Worm (Caenorhabditis elegans): ENCODE data around the gene R10E11.5.

ce11 chrIII:9740663-9741062 lies 48.8 kb downstream of the R10E11.5 start:
- TF ChIP-seq ztf-29 (GFP tag; IDR thresholded peaks at IDR 0.05) (no peak), flt-1 (GFP tag; IDR thresholded peaks at IDR 0.05) (no peak), tab-1 (GFP tag; IDR thresholded peaks at IDR 0.05) (no peak)

Data from whole organism, midembryonic.